Comparison of ENCODE assay signal across 6 fruit fly cellular contexts in genomic region chr2L:13331868-13332544, dm6.
TF ChIP-seq lines count a peak whose summit lies in the region.

No protein-coding gene starts in this region.

- TF ChIP-seq CTCF in whole organism, embryonic (GFP tag; optimal IDR thresholded peaks at IDR 0.05; lab: Kevin White, UChicago): no peak

TF ChIP-seq in whole organism, 6 proteins besides CTCF, POLR2A, EP300 and RAD21:
- TF ChIP-seq Dll (optimal IDR thresholded peaks at IDR 0.05; lab: Kevin White, UChicago) (peak; percentile 62), CG8478 (optimal IDR thresholded peaks at IDR 0.05; lab: Kevin White, UChicago) (no peak), psq (optimal IDR thresholded peaks at IDR 0.05; lab: Kevin White, UChicago) (no peak)

TF ChIP-seq in whole organism, adult, 20 proteins besides CTCF, POLR2A, EP300 and RAD21:
- no peak for TF ChIP-seq Hr96 (GFP tag; optimal IDR thresholded peaks at IDR 0.05; lab: Kevin White, UChicago)
- no peak for TF ChIP-seq CG1620 (GFP tag; optimal IDR thresholded peaks at IDR 0.05; lab: Kevin White, UChicago)
- TF ChIP-seq CG33017 (tag; optimal IDR thresholded peaks at IDR 0.05; lab: Kevin White, UChicago): peak; percentile 17
- no peak for TF ChIP-seq cnc (optimal IDR thresholded peaks at IDR 0.05; lab: Kevin White, UChicago)
- no peak for TF ChIP-seq ovo (GFP tag; optimal IDR thresholded peaks at IDR 0.05; lab: Kevin White, UChicago)
- no peak for TF ChIP-seq Mnt (GFP tag; optimal IDR thresholded peaks at IDR 0.05; lab: Kevin White, UChicago)
- TF ChIP-seq cic (GFP tag; optimal IDR thresholded peaks at IDR 0.05; lab: Kevin White, UChicago): no peak
- TF ChIP-seq CG12768 (GFP tag; optimal IDR thresholded peaks at IDR 0.05; lab: Kevin White, UChicago): no peak
- TF ChIP-seq CG5204 (GFP tag; optimal IDR thresholded peaks at IDR 0.05; lab: Kevin White, UChicago): no peak

TF ChIP-seq in whole organism, embryonic, 481 proteins besides CTCF, POLR2A, EP300 and RAD21 (continues in another document):
- TF ChIP-seq CG3847 (GFP tag; IDR thresholded peaks at IDR 0.05; lab: Robert Waterston, UW) (no peak), Atf6 (GFP tag; IDR thresholded peaks at IDR 0.05; lab: Robert Waterston, UW) (no peak), CG18011 (GFP tag; optimal IDR thresholded peaks at IDR 0.05; lab: Kevin White, UChicago) (peak; percentile 94), psq (GFP tag; optimal IDR thresholded peaks at IDR 0.05; lab: Kevin White, UChicago) (no peak), run (tag; optimal IDR thresholded peaks at IDR 0.05; lab: Kevin White, UChicago) (no peak), CG10147 (GFP tag; optimal IDR thresholded peaks at IDR 0.05; lab: Kevin White, UChicago) (no peak), chinmo (GFP tag; IDR thresholded peaks at IDR 0.05; lab: Robert Waterston, UW; ENCODE audit: partially characterized antibody) (0 out of 4 replicates have a peak, but pooled peaks have one; percentile 23), sim (GFP tag; IDR thresholded peaks at IDR 0.05; lab: Robert Waterston, UW) (no peak), Mes4 (GFP tag; optimal IDR thresholded peaks at IDR 0.05; lab: Kevin White, UChicago) (no peak), Dbx (GFP tag; IDR thresholded peaks at IDR 0.05; lab: Robert Waterston, UW) (no peak), Vsx1 (GFP tag; optimal IDR thresholded peaks at IDR 0.05; lab: Kevin White, UChicago) (no peak), gro (GFP tag; optimal IDR thresholded peaks at IDR 0.05; lab: Kevin White, UChicago) (no peak), CG10979 (tag; optimal IDR thresholded peaks at IDR 0.05; lab: Kevin White, UChicago) (no peak), CG17361 (GFP tag; IDR thresholded peaks at IDR 0.05; lab: Robert Waterston, UW) (no peak), sug (tag; optimal IDR thresholded peaks at IDR 0.05; lab: Kevin White, UChicago) (no peak), CG12219 (GFP tag; optimal IDR thresholded peaks at IDR 0.05; lab: Kevin White, UChicago) (no peak), Lhr (GFP tag; optimal IDR thresholded peaks at IDR 0.05; lab: Kevin White, UChicago) (no peak), Fer3 (tag; optimal IDR thresholded peaks at IDR 0.05; lab: Kevin White, UChicago) (no peak), CG34422 (GFP tag; IDR thresholded peaks at IDR 0.05; lab: Robert Waterston, UW) (peak; percentile 56; the same call in 1 of the 3 replicates), HLHmδ (GFP tag; optimal IDR thresholded peaks at IDR 0.05; lab: Kevin White, UChicago) (no peak), Ets65A (GFP tag; lab: Kevin White, UChicago) (peak; percentile 71)

TF ChIP-seq in whole organism, prepupa, 60 proteins besides CTCF, POLR2A, EP300 and RAD21:
- TF ChIP-seq CG8119 (GFP tag; IDR thresholded peaks at IDR 0.05; lab: Robert Waterston, UW) (0 out of 3 replicates have a peak, but pooled peaks have one; percentile 24), CG16779 (tag; optimal IDR thresholded peaks at IDR 0.05; lab: Kevin White, UChicago) (peak; percentile 15), CG1621 (tag; optimal IDR thresholded peaks at IDR 0.05; lab: Kevin White, UChicago) (no peak)
TF ChIP-seq in whole organism, prepupa: peak in this region for 2.

TF ChIP-seq in whole organism, pupa, 21 proteins besides CTCF, POLR2A, EP300 and RAD21:
- no peak for TF ChIP-seq CG34367 (tag; optimal IDR thresholded peaks at IDR 0.05; lab: Kevin White, UChicago)
- peak; percentile 16 for TF ChIP-seq CG13204 (GFP tag; optimal IDR thresholded peaks at IDR 0.05; lab: Kevin White, UChicago)
- TF ChIP-seq CG12605 (GFP tag; IDR thresholded peaks at IDR 0.05; lab: Robert Waterston, UW): peak; percentile 74
- no peak for TF ChIP-seq fd96Ca (GFP tag; IDR thresholded peaks at IDR 0.05; lab: Robert Waterston, UW)

TF ChIP-seq in whole organism, wandering third instar larva, 38 proteins besides CTCF, POLR2A, EP300 and RAD21:
- TF ChIP-seq pan (optimal IDR thresholded peaks at IDR 0.05; lab: Kevin White, UChicago) (no peak), Dif (GFP tag; optimal IDR thresholded peaks at IDR 0.05; lab: Kevin White, UChicago; ENCODE audit: partially characterized antibody) (peak; percentile 2)
